Fruit fly (Drosophila melanogaster): Measurements from ENCODE around the gene Burs.

- TF ChIP-seq Hr78 (GFP tag; optimal IDR thresholded peaks at IDR 0.05) (no peak), OdsH (GFP tag; optimal IDR thresholded peaks at IDR 0.05) (no peak), tai (GFP tag; optimal IDR thresholded peaks at IDR 0.05) (no peak), fru (GFP tag; optimal IDR thresholded peaks at IDR 0.05) (no peak), foxo (GFP tag; optimal IDR thresholded peaks at IDR 0.05) (no peak), pan (optimal IDR thresholded peaks at IDR 0.05) (no peak), dsf (GFP tag; optimal IDR thresholded peaks at IDR 0.05; ENCODE audit: borderline replicate concordance) (no peak), Myc (optimal IDR thresholded peaks at IDR 0.05) (no peak), psq (GFP tag; optimal IDR thresholded peaks at IDR 0.05) (no peak)
Measured at dm6 chr3R:21744988-21745387, 24.3 kb upstream of the Burs start, which contains the start of gene CG31343.
